Worm (Caenorhabditis elegans) whole organism, young adult: Measurements from ENCODE around the gene clec-250.

ENCODE experiments used
- D2030.7 ChIP-seq: fragments of 200-800 bp; sonication (Bioruptor generic); IDR thresholded peaks from 2 replicates; pipeline ENCODE4 v1.3.6; 2022; ENCODE audit warnings: missing genetic modification reagents, missing genetic modification characterization, missing compliant biosample characterization
- F33H1.4 ChIP-seq: fragments of 200-800 bp; sonication (Bioruptor generic); IDR thresholded peaks from 2 replicates; pipeline ENCODE4 v1.3.6; 2022; ENCODE audit warnings: missing genetic modification reagents, missing genetic modification characterization, missing compliant biosample characterization
- T07F8.4 ChIP-seq: sonication (generic microtip); optimal IDR thresholded peaks from 2 replicates; lab custom pipeline; 2016; ENCODE audit warnings: mild to moderate bottlenecking, missing genetic modification characterization, moderate library complexity, missing compliant biosample characterization
- ama-1 ChIP-seq, 3 experiments: fragments of 150-350 bp in 1 of 3; sonication (generic microtip) in 2 of 3; optimal IDR thresholded peaks; 2 replicates each; lab custom pipeline; 2014 to 2018; ENCODE audit warnings: missing biosample characterization in 2 of 3, missing genetic modification characterization in 2 of 3, missing genetic modification reagents in 2 of 3
- aptf-3 ChIP-seq: fragments of 200-800 bp; sonication (Bioruptor generic); IDR thresholded peaks from 2 replicates; pipeline ENCODE4 v1.3.6; 2022; ENCODE audit warnings: missing genetic modification characterization, missing compliant biosample characterization
- attf-3 ChIP-seq: fragments of 200-800 bp; sonication (Bioruptor generic); conservative IDR thresholded peaks from 2 replicates; pipeline ENCODE4 v1.3.6; 2022; ENCODE audit warnings: missing genetic modification reagents, missing genetic modification characterization, missing compliant biosample characterization
- attf-5 ChIP-seq: fragments of 200-800 bp; sonication (Bioruptor generic); optimal IDR thresholded peaks from 2 replicates; lab custom pipeline; 2018; ENCODE audit warnings: mild to moderate bottlenecking, missing genetic modification characterization, missing compliant biosample characterization
- cebp-1 ChIP-seq, 2 experiments: fragments of 200-800 bp in 1 of 2; sonication (Bioruptor generic) in 1 of 2; sonication (generic microtip) in 1 of 2; IDR thresholded peaks in 1 of 2; optimal IDR thresholded peaks in 1 of 2; 2 replicates each; pipeline versions ENCODE4 v1.3.6 to Lab custom; 2017 to 2022; ENCODE audit warnings: missing compliant biosample characterization in 2 of 2, missing genetic modification characterization in 2 of 2, mild to moderate bottlenecking in 1 of 2, missing genetic modification reagents in 1 of 2, moderate library complexity in 1 of 2
- cebp-2 ChIP-seq: fragments of 200-800 bp; sonication (Bioruptor generic); IDR thresholded peaks from 2 replicates; pipeline ENCODE4 v1.3.6; 2022; ENCODE audit warnings: missing genetic modification characterization, missing compliant biosample characterization
- chd-7 ChIP-seq: sonication (generic microtip); optimal IDR thresholded peaks from 2 replicates; lab custom pipeline; 2016; ENCODE audit warnings: mild to moderate bottlenecking, missing genetic modification characterization, moderate library complexity, missing compliant biosample characterization
- die-1 ChIP-seq: sonication (generic microtip); optimal IDR thresholded peaks from 2 replicates; lab custom pipeline; 2016; ENCODE audit warnings: missing genotype, mild to moderate bottlenecking, missing genetic modification characterization, missing compliant biosample characterization
- efl-1 ChIP-seq: fragments of 150-350 bp; optimal IDR thresholded peaks from 2 replicates; lab custom pipeline; 2014; ENCODE audit warnings: missing biosample characterization, missing genetic modification reagents, missing genetic modification characterization
- egl-18 ChIP-seq: fragments of 200-800 bp; sonication (Bioruptor generic); IDR thresholded peaks from 2 replicates; pipeline ENCODE4 v1.3.6; 2022; ENCODE audit warnings: missing genetic modification reagents, missing genetic modification characterization, missing compliant biosample characterization
- hlh-26 ChIP-seq: fragments of 200-800 bp; sonication (Bioruptor generic); conservative IDR thresholded peaks from 2 replicates; pipeline ENCODE4 v1.3.6; 2022; ENCODE audit warnings: missing genetic modification reagents, missing genetic modification characterization, missing compliant biosample characterization
- hmg-20 ChIP-seq: fragments of 200-800 bp; sonication (Bioruptor generic); IDR thresholded peaks from 2 replicates; pipeline ENCODE4 v1.3.6; 2022; ENCODE audit warnings: missing genetic modification reagents, missing genetic modification characterization, missing compliant biosample characterization
- hrde-1 ChIP-seq: sonication (generic microtip); optimal IDR thresholded peaks from 2 replicates; lab custom pipeline; 2016; ENCODE audit warnings: missing genetic modification characterization, mild to moderate bottlenecking, missing compliant biosample characterization, moderate library complexity, missing genotype, missing genetic modification reagents, borderline replicate concordance
- lag-1 ChIP-seq: fragments of 200-800 bp; sonication (Bioruptor generic); IDR thresholded peaks from 2 replicates; pipeline ENCODE4 v1.3.6; 2022; ENCODE audit warnings: missing genetic modification reagents, missing genetic modification characterization, missing compliant biosample characterization
- lin-26 ChIP-seq: fragments of 200-800 bp; sonication (Bioruptor generic); IDR thresholded peaks from 2 replicates; pipeline ENCODE4 v1.3.6; 2022; ENCODE audit warnings: missing genetic modification reagents, missing genetic modification characterization, missing compliant biosample characterization
- madf-3 ChIP-seq: fragments of 200-800 bp; sonication (Bioruptor generic); IDR thresholded peaks from 2 replicates; pipeline ENCODE4 v1.3.6; 2022; ENCODE audit warnings: missing genetic modification reagents, missing genetic modification characterization, missing compliant biosample characterization
- mxl-1 ChIP-seq: sonication (generic microtip); optimal IDR thresholded peaks from 2 replicates; lab custom pipeline; 2016; ENCODE audit warnings: missing genetic modification characterization, missing compliant biosample characterization
- nhr-80 ChIP-seq: sonication (generic microtip); optimal IDR thresholded peaks from 2 replicates; lab custom pipeline; 2016; ENCODE audit warnings: missing genetic modification characterization, missing compliant biosample characterization
- pha-4 ChIP-seq: fragments of 150-350 bp; sonication (generic microtip); optimal IDR thresholded peaks from 2 replicates; lab custom pipeline; 2014; ENCODE audit warnings: missing biosample characterization, missing genetic modification reagents, missing genetic modification characterization
- repo-1 ChIP-seq: sonication (generic microtip); optimal IDR thresholded peaks from 2 replicates; lab custom pipeline; 2017; ENCODE audit warnings: mild to moderate bottlenecking, missing genetic modification characterization, missing compliant biosample characterization
- rpc-1 ChIP-seq, 2 experiments: fragments of 150-350 bp in 1 of 2; sonication (generic microtip) in 1 of 2; optimal IDR thresholded peaks; 2 replicates each; lab custom pipeline; 2014 to 2018; ENCODE audit warnings: missing biosample characterization in 1 of 2, missing genetic modification characterization in 1 of 2, missing genetic modification reagents in 1 of 2, missing genotype in 1 of 2
- sea-2 ChIP-seq: fragments of 200-800 bp; sonication (Bioruptor generic); IDR thresholded peaks from 2 replicates; pipeline ENCODE4 v1.3.6; 2022; ENCODE audit warnings: missing genetic modification characterization, missing compliant biosample characterization
- snpc-3.4 ChIP-seq: sonication (generic microtip); optimal IDR thresholded peaks from 2 replicates; lab custom pipeline; 2017; ENCODE audit warnings: missing genetic modification characterization, mild to moderate bottlenecking, missing compliant biosample characterization, antibody characterized with exemption, moderate library complexity, missing genotype, missing genetic modification reagents
- tbp1 ChIP-seq: fragments of 200-800 bp; sonication (Bioruptor generic); optimal IDR thresholded peaks from 2 replicates; lab custom pipeline; 2018; ENCODE audit warnings: mild to moderate bottlenecking, missing genetic modification characterization, missing compliant biosample characterization
- tbx-9 ChIP-seq: sonication (generic microtip); optimal IDR thresholded peaks from 2 replicates; lab custom pipeline; 2016; ENCODE audit warnings: borderline replicate concordance, missing genetic modification characterization, inconsistent platforms, missing compliant biosample characterization
- zfh-2 ChIP-seq: fragments of 200-800 bp; sonication (Bioruptor generic); conservative IDR thresholded peaks from 2 replicates; pipeline ENCODE4 v1.3.6; 2022; ENCODE audit warnings: missing genetic modification reagents, missing genetic modification characterization, missing compliant biosample characterization
- ztf-25 ChIP-seq: fragments of 200-800 bp; sonication (Bioruptor generic); IDR thresholded peaks from 2 replicates; pipeline ENCODE4 v1.3.6; 2022; ENCODE audit warnings: missing genetic modification reagents, missing genetic modification characterization, missing compliant biosample characterization
- ztf-26 ChIP-seq: sonication (generic microtip); optimal IDR thresholded peaks from 2 replicates; lab custom pipeline; 2017; ENCODE audit warnings: missing genetic modification characterization, missing compliant biosample characterization
- ztf-3 ChIP-seq: fragments of 200-800 bp; sonication (Bioruptor generic); optimal IDR thresholded peaks from 2 replicates; lab custom pipeline; 2018; ENCODE audit warnings: mild to moderate bottlenecking, missing genetic modification characterization, missing compliant biosample characterization

clec-250 gene

ce11 chrV:18742108-18742507, at the start of gene clec-250:
Gene clec-250, minus strand, starts transcription at chrV:18742208.
- no peak for TF ChIP-seq F33H1.4 (GFP tag; lab: Robert Waterston, UW)
- TF ChIP-seq hmg-20 (GFP tag; lab: Robert Waterston, UW), result no peak
- TF ChIP-seq repo-1, result no peak
- no peak for TF ChIP-seq aptf-3 (GFP tag; lab: Robert Waterston, UW)
- no peak for TF ChIP-seq ztf-3
- no peak for TF ChIP-seq ztf-26
- TF ChIP-seq D2030.7, result no peak
- TF ChIP-seq egl-18 (GFP tag; lab: Robert Waterston, UW), result no peak
- no peak for TF ChIP-seq madf-3 (GFP tag; lab: Robert Waterston, UW)

ce11 chrV:18790658-18791057, 48.6 kb upstream of the clec-250 start, which contains the start of gene nhr-231:
Gene nhr-231, plus strand, starts transcription at chrV:18790958.
- TF ChIP-seq chd-7 (tag; lab: Kevin White, UChicago), result no peak
- no peak for TF ChIP-seq cebp-1 (GFP tag; IDR thresholded peaks at IDR 0.05; lab: Robert Waterston, UW)
- TF ChIP-seq cebp-1 (tag; optimal IDR thresholded peaks at IDR 0.05; lab: Kevin White, UChicago), result peak; percentile 14

ce11 chrV:18787417-18787918, 45.5 kb upstream of the clec-250 start, which contains the start of gene Y17D7B.2:
Gene Y17D7B.2, plus strand, starts transcription at chrV:18787739.
- TF ChIP-seq lag-1 (no peak), chd-7 (tag; lab: Kevin White, UChicago) (no peak), cebp-1 (GFP tag; IDR thresholded peaks at IDR 0.05; lab: Robert Waterston, UW) (peak; percentile 64; the same call in 1 of the 2 replicates), cebp-1 (tag; optimal IDR thresholded peaks at IDR 0.05; lab: Kevin White, UChicago) (peak; percentile 96), hrde-1 (tag; lab: Kevin White, UChicago) (no peak)
- TF ChIP-seq, all 124 proteins: peak for 1

- TF ChIP-seq pha-4 (tag; lab: Kevin White, UChicago), result no peak
- no peak for TF ChIP-seq ama-1 (optimal IDR thresholded peaks at IDR 0.05; lab: Kevin White, UChicago)
- no peak for TF ChIP-seq ama-1 (GFP tag; optimal IDR thresholded peaks at IDR 0.05; lab: Kevin White, UChicago)
- no peak for TF ChIP-seq ztf-25 (GFP tag; lab: Robert Waterston, UW)
- TF ChIP-seq attf-3 (GFP tag; lab: Robert Waterston, UW), result no peak
- no peak for TF ChIP-seq die-1
These were observed 44.7 kb upstream of the clec-250 start, which contains the start of gene Y17D7B.3 for ce11 chrV:18786694-18787093. Gene Y17D7B.3, minus strand, starts transcription at chrV:18786794.

ce11 chrV:18783474-18783873, 41.5 kb upstream of the clec-250 start, which contains the start of gene Y17D7B.10:
Gene Y17D7B.10, plus strand, starts transcription at chrV:18783716.
- TF ChIP-seq zfh-2 (GFP tag; lab: Robert Waterston, UW) (no peak), attf-5 (no peak), rpc-1 (optimal IDR thresholded peaks at IDR 0.05; lab: Kevin White, UChicago) (no peak), rpc-1 (tag; optimal IDR thresholded peaks at IDR 0.05; lab: Kevin White, UChicago) (no peak), tbp1 (GFP tag; lab: Kevin White, UChicago) (no peak), nhr-80 (tag; lab: Kevin White, UChicago) (no peak), cebp-2 (no peak), efl-1 (no peak), hrde-1 (tag; lab: Kevin White, UChicago) (no peak), mxl-1 (no peak), snpc-3.4 (tag; lab: Kevin White, UChicago) (no peak), tbx-9 (tag; lab: Kevin White, UChicago) (no peak), T07F8.4 (tag; lab: Kevin White, UChicago) (no peak), lin-26 (GFP tag; lab: Robert Waterston, UW) (no peak), sea-2 (GFP tag; lab: Robert Waterston, UW) (no peak), hlh-26 (no peak)
- TF ChIP-seq, all 124 proteins: peak for 0
